Worm (Caenorhabditis elegans) whole organism, young adult: ENCODE data around the gene Y45F10D.14.
A peak's percentile ranks its signal among the peaks of the same experiment; 100 is the strongest.

Experiments
- D2030.7 ChIP-seq: fragments of 200-800 bp; sonication (Bioruptor generic); IDR thresholded peaks from 2 replicates; pipeline ENCODE4 v1.3.6; 2022; ENCODE audit warnings: missing genetic modification reagents, missing genetic modification characterization, missing compliant biosample characterization
- F22D6.2 ChIP-seq: sonication (generic microtip); optimal IDR thresholded peaks from 2 replicates; lab custom pipeline; 2016; ENCODE audit warnings: mild to moderate bottlenecking, missing genetic modification characterization, missing compliant biosample characterization
- F33H1.4 ChIP-seq: fragments of 200-800 bp; sonication (Bioruptor generic); IDR thresholded peaks from 2 replicates; pipeline ENCODE4 v1.3.6; 2022; ENCODE audit warnings: missing genetic modification reagents, missing genetic modification characterization, missing compliant biosample characterization
- F37B4.10 ChIP-seq: fragments of 200-800 bp; sonication (Bioruptor generic); IDR thresholded peaks from 2 replicates; pipeline ENCODE4 v1.3.6; 2022; ENCODE audit warnings: missing genetic modification characterization, missing compliant biosample characterization
- F52B5.7 ChIP-seq: sonication (generic microtip); optimal IDR thresholded peaks from 2 replicates; lab custom pipeline; 2016; ENCODE audit warnings: mild to moderate bottlenecking, missing genetic modification characterization, missing compliant biosample characterization
- F55B11.4 ChIP-seq: sonication (generic microtip); optimal IDR thresholded peaks from 2 replicates; lab custom pipeline; 2016; ENCODE audit warnings: missing compliant biosample characterization, missing genetic modification characterization, borderline replicate concordance; ENCODE audit not compliant: insufficient read depth
- F57C9.4 ChIP-seq: sonication (generic microtip); optimal IDR thresholded peaks from 2 replicates; lab custom pipeline; 2017; ENCODE audit warnings: mild to moderate bottlenecking, missing genetic modification characterization, missing compliant biosample characterization
- K11D2.4 ChIP-seq: fragments of 200-800 bp; sonication (Bioruptor generic); IDR thresholded peaks from 2 replicates; pipeline ENCODE4 v1.3.6; 2022; ENCODE audit warnings: missing genetic modification reagents, missing genetic modification characterization, missing compliant biosample characterization
- K12H6.12 ChIP-seq: fragments of 200-800 bp; sonication (Bioruptor generic); optimal IDR thresholded peaks from 2 replicates; lab custom pipeline; 2018; ENCODE audit warnings: mild to moderate bottlenecking, missing genetic modification characterization, missing compliant biosample characterization
- Y53F4B.3 ChIP-seq: fragments of 200-800 bp; sonication (Bioruptor generic); IDR thresholded peaks from 2 replicates; pipeline ENCODE4 v1.3.6; 2022; ENCODE audit warnings: missing genetic modification reagents, missing genetic modification characterization, missing compliant biosample characterization
- Y95B8A.8 ChIP-seq: fragments of 200-800 bp; sonication (Bioruptor generic); IDR thresholded peaks from 2 replicates; pipeline ENCODE4 v1.3.6; 2022; ENCODE audit warnings: missing genetic modification reagents, missing genetic modification characterization, missing compliant biosample characterization
- ZK185.1 ChIP-seq: sonication (generic microtip); optimal IDR thresholded peaks from 2 replicates; lab custom pipeline; 2016; ENCODE audit warnings: mild to moderate bottlenecking, missing genetic modification characterization, missing compliant biosample characterization; ENCODE audit not compliant: poor library complexity, severe bottlenecking
- ama-1 ChIP-seq, 3 experiments: fragments of 150-350 bp in 1 of 3; sonication (generic microtip) in 2 of 3; optimal IDR thresholded peaks; 2 replicates each; lab custom pipeline; 2014 to 2018; ENCODE audit warnings: missing biosample characterization in 2 of 3, missing genetic modification characterization in 2 of 3, missing genetic modification reagents in 2 of 3
- attf-5 ChIP-seq: fragments of 200-800 bp; sonication (Bioruptor generic); optimal IDR thresholded peaks from 2 replicates; lab custom pipeline; 2018; ENCODE audit warnings: mild to moderate bottlenecking, missing genetic modification characterization, missing compliant biosample characterization
- attf-6 ChIP-seq: fragments of 200-800 bp; sonication (Bioruptor generic); IDR thresholded peaks from 2 replicates; pipeline ENCODE4 v1.3.6; 2022; ENCODE audit warnings: missing genetic modification reagents, missing genetic modification characterization, missing compliant biosample characterization
- bed-1 ChIP-seq: fragments of 200-800 bp; sonication (Bioruptor generic); IDR thresholded peaks from 2 replicates; pipeline ENCODE4 v1.3.6; 2022; ENCODE audit warnings: missing genetic modification reagents, missing genetic modification characterization, missing compliant biosample characterization
- ccch-3 ChIP-seq: fragments of 200-800 bp; sonication (Bioruptor generic); optimal IDR thresholded peaks from 2 replicates; lab custom pipeline; 2018; ENCODE audit warnings: mild to moderate bottlenecking, missing genetic modification characterization, missing compliant biosample characterization
- cebp-1 ChIP-seq, 2 experiments: fragments of 200-800 bp in 1 of 2; sonication (Bioruptor generic) in 1 of 2; sonication (generic microtip) in 1 of 2; IDR thresholded peaks in 1 of 2; optimal IDR thresholded peaks in 1 of 2; 2 replicates each; pipeline versions ENCODE4 v1.3.6 to Lab custom; 2017 to 2022; ENCODE audit warnings: missing compliant biosample characterization in 2 of 2, missing genetic modification characterization in 2 of 2, mild to moderate bottlenecking in 1 of 2, missing genetic modification reagents in 1 of 2, moderate library complexity in 1 of 2
- ceh-27 ChIP-seq: fragments of 200-800 bp; sonication (Bioruptor generic); optimal IDR thresholded peaks from 2 replicates; lab custom pipeline; 2018; ENCODE audit warnings: mild to moderate bottlenecking, missing genetic modification characterization, moderate library complexity, missing compliant biosample characterization
- ceh-91 ChIP-seq: fragments of 200-800 bp; sonication (Bioruptor generic); IDR thresholded peaks from 2 replicates; pipeline ENCODE4 v1.3.6; 2022; ENCODE audit warnings: missing genetic modification reagents, missing genetic modification characterization, missing compliant biosample characterization
- dpl-1 ChIP-seq: fragments of 150-350 bp; optimal IDR thresholded peaks from 2 replicates; lab custom pipeline; 2014; ENCODE audit warnings: missing biosample characterization, missing genetic modification reagents, missing genetic modification characterization
- ekl-4 ChIP-seq: fragments of 200-800 bp; sonication (Bioruptor generic); IDR thresholded peaks from 2 replicates; pipeline ENCODE4 v1.3.6; 2022; ENCODE audit warnings: missing genetic modification reagents, missing genetic modification characterization, missing compliant biosample characterization
- fkh-3 ChIP-seq: sonication (generic microtip); optimal IDR thresholded peaks from 2 replicates; lab custom pipeline; 2016; ENCODE audit warnings: mild to moderate bottlenecking, missing genetic modification characterization, missing compliant biosample characterization
- hlh-26 ChIP-seq: fragments of 200-800 bp; sonication (Bioruptor generic); conservative IDR thresholded peaks from 2 replicates; pipeline ENCODE4 v1.3.6; 2022; ENCODE audit warnings: missing genetic modification reagents, missing genetic modification characterization, missing compliant biosample characterization
- let-526 ChIP-seq: fragments of 200-800 bp; sonication (Bioruptor generic); IDR thresholded peaks from 2 replicates; pipeline ENCODE4 v1.3.6; 2022; ENCODE audit warnings: missing genetic modification reagents, missing genetic modification characterization, missing compliant biosample characterization
- lir-1 ChIP-seq: fragments of 200-800 bp; sonication (Bioruptor generic); conservative IDR thresholded peaks from 2 replicates; pipeline ENCODE4 v1.3.6; 2022; ENCODE audit warnings: missing genetic modification reagents, missing genetic modification characterization, missing compliant biosample characterization
- lsl-1 ChIP-seq: fragments of 200-800 bp; sonication (Bioruptor generic); optimal IDR thresholded peaks from 2 replicates; lab custom pipeline; 2018; ENCODE audit warnings: mild to moderate bottlenecking, missing genetic modification characterization, moderate library complexity, missing compliant biosample characterization
- madf-6 ChIP-seq: fragments of 200-800 bp; sonication (Bioruptor generic); IDR thresholded peaks from 2 replicates; pipeline ENCODE4 v1.3.6; 2022; ENCODE audit warnings: missing genetic modification reagents, missing genetic modification characterization, missing compliant biosample characterization
- madf-8 ChIP-seq: fragments of 200-800 bp; sonication (Bioruptor generic); conservative IDR thresholded peaks from 2 replicates; pipeline ENCODE4 v1.3.6; 2022; ENCODE audit warnings: missing genetic modification reagents, missing genetic modification characterization, missing compliant biosample characterization
- mel-28 ChIP-seq: sonication (generic microtip); optimal IDR thresholded peaks from 2 replicates; lab custom pipeline; 2016; ENCODE audit warnings: borderline replicate concordance, mild to moderate bottlenecking, missing genetic modification characterization, missing compliant biosample characterization
- nhr-80 ChIP-seq: sonication (generic microtip); optimal IDR thresholded peaks from 2 replicates; lab custom pipeline; 2016; ENCODE audit warnings: missing genetic modification characterization, missing compliant biosample characterization
- pbrm-1 ChIP-seq: fragments of 200-800 bp; sonication (Bioruptor generic); IDR thresholded peaks from 2 replicates; pipeline ENCODE4 v1.3.6; 2022; ENCODE audit warnings: missing genetic modification reagents, missing genetic modification characterization, missing compliant biosample characterization
- rcor-1 ChIP-seq: fragments of 200-800 bp; sonication (Bioruptor generic); IDR thresholded peaks from 2 replicates; pipeline ENCODE4 v1.3.6; 2022; ENCODE audit warnings: missing genetic modification reagents, missing genetic modification characterization, missing compliant biosample characterization
- rpc-1 ChIP-seq, 2 experiments: fragments of 150-350 bp in 1 of 2; sonication (generic microtip) in 1 of 2; optimal IDR thresholded peaks; 2 replicates each; lab custom pipeline; 2014 to 2018; ENCODE audit warnings: missing biosample characterization in 1 of 2, missing genetic modification characterization in 1 of 2, missing genetic modification reagents in 1 of 2, missing genotype in 1 of 2
- snpc-1.3 ChIP-seq: sonication (generic microtip); optimal IDR thresholded peaks from 2 replicates; lab custom pipeline; 2017; ENCODE audit warnings: missing genetic modification characterization, mild to moderate bottlenecking, missing compliant biosample characterization, antibody characterized with exemption, moderate library complexity, missing genotype, missing genetic modification reagents; ENCODE audit not compliant: insufficient read depth
- snpc-3.4 ChIP-seq: sonication (generic microtip); optimal IDR thresholded peaks from 2 replicates; lab custom pipeline; 2017; ENCODE audit warnings: missing genetic modification characterization, mild to moderate bottlenecking, missing compliant biosample characterization, antibody characterized with exemption, moderate library complexity, missing genotype, missing genetic modification reagents
- snpc-4 ChIP-seq, 5 experiments: fragments of 150-350 bp in 1 of 5; sonication (generic microtip) in 4 of 5; optimal IDR thresholded peaks; 2 replicates each; lab custom pipeline; 2014 to 2018; ENCODE audit warnings: missing genetic modification characterization in 5 of 5, missing biosample characterization in 3 of 5, antibody characterized with exemption in 2 of 5, mild to moderate bottlenecking in 2 of 5, missing compliant biosample characterization in 2 of 5, missing genotype in 2 of 5, moderate library complexity in 2 of 5, missing genetic modification reagents in 1 of 5
- sptf-2 ChIP-seq: fragments of 200-800 bp; sonication (Bioruptor generic); optimal IDR thresholded peaks from 2 replicates; lab custom pipeline; 2018; ENCODE audit warnings: mild to moderate bottlenecking, missing genetic modification characterization, missing compliant biosample characterization
- tlf-1 ChIP-seq: fragments of 200-800 bp; sonication (Bioruptor generic); optimal IDR thresholded peaks from 2 replicates; lab custom pipeline; 2018; ENCODE audit warnings: mild to moderate bottlenecking, missing genetic modification characterization, missing compliant biosample characterization
- xnd-1 ChIP-seq: sonication (generic microtip); optimal IDR thresholded peaks from 2 replicates; lab custom pipeline; 2016; ENCODE audit warnings: missing genotype, missing genetic modification reagents, missing genetic modification characterization, missing compliant biosample characterization
- ztf-18 ChIP-seq: sonication (generic microtip); optimal IDR thresholded peaks from 2 replicates; lab custom pipeline; 2016; ENCODE audit warnings: missing genotype, mild to moderate bottlenecking, missing genetic modification characterization, missing compliant biosample characterization

The Y45F10D.14 gene

DNA sequence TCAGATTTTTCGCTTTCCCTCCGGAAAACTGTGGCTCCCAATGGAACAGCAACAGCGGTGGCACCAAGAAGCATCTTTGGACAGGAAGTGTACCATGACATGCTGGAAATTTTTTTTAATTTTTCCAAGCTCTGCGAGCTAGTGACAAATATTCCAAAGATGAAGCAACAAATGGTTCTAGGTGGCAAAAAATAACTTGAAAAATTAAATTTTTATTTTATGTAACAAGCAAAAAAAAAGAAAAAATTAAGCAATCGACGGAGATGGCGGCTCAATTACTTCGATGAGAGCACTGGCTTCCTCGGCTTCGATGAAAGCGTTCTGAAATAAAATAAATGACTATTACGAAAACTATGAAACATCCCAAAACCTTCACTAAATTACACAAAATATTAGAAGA lies 22.1 kb downstream of the Y45F10D.14 start, which contains the start of gene lact-9:
Gene lact-9 (minus strand): TSS at position 101 of the 400 bp plus-strand sequence.
- no peak for TF ChIP-seq F57C9.4 (tag; lab: Kevin White, UChicago)
- no peak for TF ChIP-seq mel-28
- no peak for TF ChIP-seq bed-1
- TF ChIP-seq ztf-18 (tag; lab: Kevin White, UChicago), result no peak
- no peak for TF ChIP-seq K12H6.12 (tag; lab: Kevin White, UChicago)
- no peak for TF ChIP-seq ama-1 (optimal IDR thresholded peaks at IDR 0.05; lab: Kevin White, UChicago)
- no peak for TF ChIP-seq ama-1 (GFP tag; optimal IDR thresholded peaks at IDR 0.05; lab: Kevin White, UChicago)
- TF ChIP-seq Y53F4B.3 (GFP tag; lab: Robert Waterston, UW), result no peak
- TF ChIP-seq rpc-1 (optimal IDR thresholded peaks at IDR 0.05; lab: Kevin White, UChicago), result no peak
- no peak for TF ChIP-seq rpc-1 (tag; optimal IDR thresholded peaks at IDR 0.05; lab: Kevin White, UChicago)
- TF ChIP-seq sptf-2 (GFP tag; lab: Kevin White, UChicago), result no peak
- TF ChIP-seq F37B4.10 (GFP tag; lab: Robert Waterston, UW), result no peak
- no peak for TF ChIP-seq F55B11.4
- TF ChIP-seq F52B5.7, result no peak
- no peak for TF ChIP-seq fkh-3 (tag; lab: Kevin White, UChicago)

DNA sequence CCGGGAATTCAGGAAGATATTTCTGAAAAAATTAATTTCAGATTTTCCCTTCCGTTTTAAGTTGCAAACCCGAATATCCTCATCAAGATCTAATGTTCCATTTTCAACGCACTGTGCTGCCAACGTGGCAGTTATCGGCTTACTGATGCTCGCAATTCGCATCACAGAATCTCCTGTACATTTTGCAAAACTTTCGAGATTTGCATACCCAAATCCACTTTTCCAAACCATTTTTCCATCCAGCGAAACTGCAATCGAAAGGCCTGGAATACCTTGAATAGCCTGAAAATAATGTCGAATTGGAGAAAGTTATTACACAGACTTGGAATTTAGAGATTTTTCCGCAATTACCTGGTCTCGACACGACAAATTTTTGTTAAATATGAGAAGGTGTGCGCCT lies 22.9 kb downstream of the Y45F10D.14 start:
- TF ChIP-seq ekl-4 (GFP tag; lab: Robert Waterston, UW) (peak; percentile 22; the same call in 1 of the 2 replicates), pbrm-1 (GFP tag; lab: Robert Waterston, UW) (no peak), rcor-1 (0 out of 2 replicates have a peak, but pooled peaks have one; percentile 17), snpc-4 (GFP tag; optimal IDR thresholded peaks at IDR 0.05; lab: Kevin White, UChicago) (no peak), snpc-4 (tag; optimal IDR thresholded peaks at IDR 0.05; lab: Kevin White, UChicago) (peak in 1 of 4 experiments; percentile 10), lir-1 (GFP tag; lab: Robert Waterston, UW) (no peak)

DNA sequence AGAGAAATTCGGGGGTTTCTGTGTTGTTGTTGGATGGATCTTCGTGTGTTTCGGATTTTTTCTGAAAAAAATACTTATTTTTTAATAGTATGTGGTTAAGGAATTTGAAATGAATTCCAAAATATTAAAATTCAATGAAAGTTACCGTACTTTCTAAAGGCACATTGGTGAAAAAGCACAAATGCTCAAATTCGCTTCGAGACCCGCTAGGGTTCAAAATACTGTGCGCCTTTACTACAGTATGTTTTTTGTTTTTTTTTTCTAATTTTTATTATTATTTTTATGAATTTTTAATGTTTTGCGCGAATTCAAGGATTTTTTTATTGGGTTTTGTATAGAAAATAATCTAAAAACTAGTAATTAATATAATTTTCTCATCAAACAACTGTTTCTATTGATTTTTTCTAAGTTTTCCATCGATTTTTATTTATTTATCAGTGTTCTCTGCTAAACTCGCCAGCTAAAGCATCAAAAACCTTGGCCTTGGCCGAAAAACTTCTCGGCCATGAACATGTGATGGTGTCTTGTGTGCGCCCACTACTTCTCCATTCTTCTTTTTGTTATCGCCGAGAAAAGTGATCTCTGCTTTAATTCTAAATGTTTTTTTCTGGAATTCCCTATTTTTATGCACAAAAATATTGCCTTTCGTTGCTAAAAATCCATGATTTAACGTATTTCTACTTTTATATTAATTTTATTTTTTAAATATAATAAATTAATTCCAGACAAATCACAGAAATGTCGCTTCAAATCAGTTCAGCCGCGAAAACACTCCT lies 24.2 kb downstream of the Y45F10D.14 start, which contains the start of gene iscu-1:
Gene iscu-1 (plus strand): TSS at position 726 of the 776 bp plus-strand sequence.
- TF ChIP-seq rcor-1 (peak; percentile 48; the same call in 1 of the 2 replicates), cebp-1 (GFP tag; IDR thresholded peaks at IDR 0.05; lab: Robert Waterston, UW) (no peak), cebp-1 (tag; optimal IDR thresholded peaks at IDR 0.05; lab: Kevin White, UChicago) (peak; percentile 38), attf-6 (GFP tag; lab: Robert Waterston, UW) (peak; percentile 91), nhr-80 (tag; lab: Kevin White, UChicago) (peak; percentile 47), snpc-1.3 (tag; lab: Kevin White, UChicago) (peak; percentile 47), K11D2.4 (no peak), ccch-3 (GFP tag; lab: Kevin White, UChicago) (no peak), tlf-1 (GFP tag; lab: Kevin White, UChicago) (no peak), dpl-1 (peak; percentile 7), lsl-1 (GFP tag; lab: Kevin White, UChicago) (peak; percentile 91), ztf-18 (tag; lab: Kevin White, UChicago) (peak; percentile 43), F33H1.4 (GFP tag; lab: Robert Waterston, UW) (peak; percentile 93), D2030.7 (GFP tag; lab: Robert Waterston, UW) (peak; percentile 42; the same call in 1 of the 2 replicates), F22D6.2 (tag; lab: Kevin White, UChicago) (no peak), attf-5 (GFP tag; lab: Kevin White, UChicago) (peak; percentile 47), madf-6 (GFP tag; lab: Robert Waterston, UW) (peak; percentile 92), madf-8 (GFP tag; lab: Robert Waterston, UW) (peak; percentile 73), ceh-91 (GFP tag; lab: Robert Waterston, UW) (peak; percentile 21; the same call in 1 of the 2 replicates), snpc-3.4 (tag; lab: Kevin White, UChicago) (peak; percentile 58), Y95B8A.8 (0 out of 2 replicates have a peak, but pooled peaks have one; percentile 28), ZK185.1 (tag; lab: Kevin White, UChicago) (no peak), hlh-26 (GFP tag; lab: Robert Waterston, UW) (no peak), ceh-27 (GFP tag; lab: Kevin White, UChicago) (peak; percentile 38), Y53F4B.3 (GFP tag; lab: Robert Waterston, UW) (no peak), let-526 (GFP tag; lab: Robert Waterston, UW) (no peak), xnd-1 (peak; percentile 81)
